Fruit fly (Drosophila melanogaster): ENCODE measurements around the gene mgr.

dm6 chr3R:11366315-11366714 lies 43.4 kb downstream of the mgr start:
- TF ChIP-seq rn (GFP tag; IDR thresholded peaks at IDR 0.05) (no peak), fd96Ca (GFP tag; IDR thresholded peaks at IDR 0.05) (no peak), CG34367 (tag; optimal IDR thresholded peaks at IDR 0.05) (no peak), Pif1B (GFP tag; optimal IDR thresholded peaks at IDR 0.05) (no peak), CG32121 (GFP tag; IDR thresholded peaks at IDR 0.05) (no peak), CG15710 (tag; optimal IDR thresholded peaks at IDR 0.05) (no peak), gl (tag; optimal IDR thresholded peaks at IDR 0.05) (no peak)

All from whole organism, pupa.